Worm (Caenorhabditis elegans) whole organism, L3 larva: ENCODE measurements around the gene K11E4.1.

ENCODE experiments used
- R02D3.7 ChIP-seq: fragments of 150-350 bp; optimal IDR thresholded peaks from 2 replicates; lab custom pipeline; 2014; ENCODE audit warnings: missing biosample characterization, missing genetic modification characterization
- ama-1 ChIP-seq: fragments of 150-350 bp; optimal IDR thresholded peaks from 2 replicates; lab custom pipeline; 2018
- daf-12 ChIP-seq: fragments of 150-350 bp; optimal IDR thresholded peaks from 2 replicates; lab custom pipeline; 2014; ENCODE audit warnings: missing biosample characterization, missing genetic modification reagents, missing genetic modification characterization
- lsy-12 ChIP-seq: sonication (generic microtip); optimal IDR thresholded peaks from 2 replicates; lab custom pipeline; 2016; ENCODE audit warnings: mild to moderate bottlenecking, missing genetic modification characterization, missing compliant biosample characterization
- nfya-1 ChIP-seq: sonication (generic microtip); optimal IDR thresholded peaks from 2 replicates; lab custom pipeline; 2017; ENCODE audit warnings: missing genetic modification characterization, mild to moderate bottlenecking, missing compliant biosample characterization, antibody characterized with exemption, moderate library complexity; ENCODE audit not compliant: insufficient read depth
- nhr-11 ChIP-seq: fragments of 150-350 bp; optimal IDR thresholded peaks from 2 replicates; lab custom pipeline; 2014; ENCODE audit warnings: missing biosample characterization, missing genetic modification characterization
- nhr-77 ChIP-seq: fragments of 150-350 bp; optimal IDR thresholded peaks from 2 replicates; lab custom pipeline; 2014; ENCODE audit warnings: missing biosample characterization, missing genetic modification characterization
- pha-4 ChIP-seq: fragments of 150-350 bp; optimal IDR thresholded peaks from 2 replicates; lab custom pipeline; 2014; ENCODE audit warnings: missing biosample characterization, missing genetic modification reagents, missing genetic modification characterization
- tbx-2 ChIP-seq: sonication (generic microtip); optimal IDR thresholded peaks from 2 replicates; lab custom pipeline; 2016; ENCODE audit warnings: mild to moderate bottlenecking, missing genetic modification characterization, missing compliant biosample characterization
- unc-62 ChIP-seq: fragments of 150-350 bp; sonication (generic microtip); optimal IDR thresholded peaks from 4 replicates; lab custom pipeline; 2014; ENCODE audit warnings: missing biosample characterization, missing genetic modification reagents, missing genetic modification characterization
- zag-1 ChIP-seq: fragments of 150-350 bp; optimal IDR thresholded peaks from 2 replicates; lab custom pipeline; 2014; ENCODE audit warnings: missing biosample characterization, missing genetic modification characterization

ce11 chrX:13670966-13671365 is 43.0 kb upstream of the K11E4.1 start:
- TF ChIP-seq nfya-1 (tag; lab: Kevin White, UChicago) (no peak), zag-1 (tag; lab: Kevin White, UChicago) (no peak), lsy-12 (tag; lab: Kevin White, UChicago) (no peak), pha-4 (no peak), nhr-77 (tag; lab: Kevin White, UChicago) (no peak), unc-62 (GFP tag; lab: Kevin White, UChicago) (no peak), R02D3.7 (tag; lab: Kevin White, UChicago) (no peak), nhr-11 (tag; lab: Kevin White, UChicago) (no peak), ama-1 (no peak), tbx-2 (no peak), daf-12 (no peak)
